Fruit fly (Drosophila melanogaster) whole organism, wandering third instar larva: ENCODE data around the gene CG3386.

Experiments
- Abd-B ChIP-seq: fragments of >200 bp; optimal IDR thresholded peaks from 2 replicates; lab custom pipeline; 2017; ENCODE audit warnings: missing biosample characterization, missing genetic modification characterization
- CG32264 ChIP-seq: fragments of 200-800 bp; sonication (Bioruptor generic); optimal IDR thresholded peaks from 2 replicates; lab custom pipeline; 2016; ENCODE audit warnings: missing biosample characterization, missing genetic modification characterization
- CrebA ChIP-seq: fragments of 200-800 bp; sonication (Bioruptor generic); optimal IDR thresholded peaks from 2 replicates; lab custom pipeline; 2016; ENCODE audit warnings: missing biosample characterization, mild to moderate bottlenecking, missing genetic modification characterization, borderline replicate concordance
- Dfd ChIP-seq: fragments of >200 bp; optimal IDR thresholded peaks from 2 replicates; lab custom pipeline; 2017; ENCODE audit warnings: missing biosample characterization, missing genetic modification characterization
- Dif ChIP-seq: fragments of 200-275, 200-300 bp; sonication (Bioruptor generic); optimal IDR thresholded peaks from 2 replicates; lab custom pipeline; 2018; ENCODE audit warnings: missing biosample characterization, missing genetic modification characterization; ENCODE audit not compliant: partially characterized antibody
- GATAd ChIP-seq: sonication (Bioruptor generic); optimal IDR thresholded peaks from 2 replicates; lab custom pipeline; 2016; ENCODE audit warnings: missing biosample characterization, missing genetic modification characterization
- HLH106 ChIP-seq: fragments of 200-800 bp; optimal IDR thresholded peaks from 3 replicates; lab custom pipeline; 2019; ENCODE audit warnings: missing biosample characterization, mild to moderate bottlenecking, missing genetic modification characterization, moderate library complexity
- Hnf4 ChIP-seq: fragments of 200-800 bp; sonication (Bioruptor generic); optimal IDR thresholded peaks from 2 replicates; lab custom pipeline; 2016; ENCODE audit warnings: missing biosample characterization, mild to moderate bottlenecking, missing genetic modification characterization
- Hr78 ChIP-seq: fragments of >200 bp; optimal IDR thresholded peaks from 2 replicates; lab custom pipeline; 2017; ENCODE audit warnings: missing biosample characterization, missing genetic modification characterization
- Jra ChIP-seq: sonication (Bioruptor generic); optimal IDR thresholded peaks from 2 replicates; lab custom pipeline; 2016; ENCODE audit warnings: missing biosample characterization, missing genetic modification characterization
- Mio ChIP-seq: sonication (Bioruptor generic); optimal IDR thresholded peaks from 2 replicates; lab custom pipeline; 2016; ENCODE audit warnings: missing biosample characterization, missing genetic modification characterization
- Myc ChIP-seq: fragments of >200 bp; optimal IDR thresholded peaks from 2 replicates; lab custom pipeline; 2017
- N ChIP-seq: fragments of >200 bp; optimal IDR thresholded peaks from 2 replicates; lab custom pipeline; 2018; ENCODE audit warnings: missing biosample characterization, missing external identifiers, missing genetic modification characterization
- OdsH ChIP-seq: fragments of 200-800 bp; sonication (Bioruptor generic); optimal IDR thresholded peaks from 2 replicates; lab custom pipeline; 2016; ENCODE audit warnings: missing biosample characterization, mild to moderate bottlenecking, missing genetic modification characterization
- Rel ChIP-seq, 2 experiments: fragments of 200-800 bp; sonication (Bioruptor generic) in 1 of 2; optimal IDR thresholded peaks; 2 replicates in 1 of 2; 3 replicates in 1 of 2; lab custom pipeline; 2016 to 2019; ENCODE audit warnings: mild to moderate bottlenecking in 2 of 2, missing biosample characterization in 2 of 2, missing genetic modification characterization in 2 of 2, moderate library complexity in 1 of 2
- Sp1 ChIP-seq: fragments of 200-800 bp; sonication (Bioruptor generic); optimal IDR thresholded peaks from 3 replicates; lab custom pipeline; 2019; ENCODE audit warnings: missing biosample characterization, mild to moderate bottlenecking, missing genetic modification characterization, moderate library complexity
- Vsx2 ChIP-seq: fragments of 200-300, 225-300 bp; sonication (Bioruptor generic); optimal IDR thresholded peaks from 2 replicates; lab custom pipeline; 2018; ENCODE audit warnings: missing biosample characterization, missing genetic modification characterization; ENCODE audit not compliant: partially characterized antibody
- br ChIP-seq: fragments of 200-800 bp; sonication (Bioruptor generic); optimal IDR thresholded peaks from 2 replicates; lab custom pipeline; 2016; ENCODE audit warnings: missing biosample characterization, missing genetic modification characterization
- brk ChIP-seq: fragments of 200-800 bp; sonication (Bioruptor generic); optimal IDR thresholded peaks from 2 replicates; lab custom pipeline; 2016; ENCODE audit warnings: missing biosample characterization, mild to moderate bottlenecking, missing genetic modification characterization
- dl ChIP-seq, 2 experiments: fragments of 175-275, 200-275 bp in 1 of 2; fragments of 200-275 bp in 1 of 2; sonication (Bioruptor generic); optimal IDR thresholded peaks; lab custom pipeline; 2018; ENCODE audit warnings: mild to moderate bottlenecking in 2 of 2, missing biosample characterization in 2 of 2, missing genetic modification characterization in 2 of 2, moderate library complexity in 2 of 2; ENCODE audit not compliant: partially characterized antibody in 2 of 2, insufficient read depth in 1 of 2
- dsf ChIP-seq: sonication (Bioruptor generic); optimal IDR thresholded peaks from 2 replicates; lab custom pipeline; 2016; ENCODE audit warnings: missing biosample characterization, missing genetic modification characterization, borderline replicate concordance
- foxo ChIP-seq, 2 experiments: fragments of 200-800 bp; sonication (Bioruptor generic); optimal IDR thresholded peaks; 2 replicates in 1 of 2; 3 replicates in 1 of 2; lab custom pipeline; 2016 to 2017; ENCODE audit warnings: missing biosample characterization in 2 of 2, missing genetic modification characterization in 2 of 2
- fru ChIP-seq: fragments of 200-800 bp; sonication (Bioruptor generic); optimal IDR thresholded peaks from 3 replicates; lab custom pipeline; 2016; ENCODE audit warnings: missing biosample characterization, mild to moderate bottlenecking, missing genetic modification characterization
- h ChIP-seq: fragments of 200-800 bp; sonication (Bioruptor generic); optimal IDR thresholded peaks from 3 replicates; lab custom pipeline; 2016; ENCODE audit warnings: missing biosample characterization, mild to moderate bottlenecking, missing genetic modification characterization
- jim ChIP-seq: fragments of 175-275, 200-325 bp; sonication (Bioruptor generic); optimal IDR thresholded peaks from 2 replicates; lab custom pipeline; 2016; ENCODE audit warnings: missing biosample characterization, mild to moderate bottlenecking, missing genetic modification characterization
- lola ChIP-seq: fragments of >200 bp; optimal IDR thresholded peaks from 2 replicates; lab custom pipeline; 2017; ENCODE audit warnings: missing biosample characterization, missing genetic modification characterization
- pan ChIP-seq: fragments of >200 bp; optimal IDR thresholded peaks from 2 replicates; lab custom pipeline; 2017
- rgr ChIP-seq: fragments of 200-800 bp; sonication (Bioruptor generic); optimal IDR thresholded peaks from 3 replicates; lab custom pipeline; 2016; ENCODE audit warnings: missing biosample characterization, mild to moderate bottlenecking, missing genetic modification characterization
- sage ChIP-seq: fragments of 200-800 bp; sonication (Bioruptor generic); optimal IDR thresholded peaks from 2 replicates; lab custom pipeline; 2016; ENCODE audit warnings: missing biosample characterization, mild to moderate bottlenecking, missing genetic modification characterization
- sv ChIP-seq: fragments of 200-800 bp; sonication (Bioruptor generic); optimal IDR thresholded peaks from 3 replicates; lab custom pipeline; 2016; ENCODE audit warnings: missing biosample characterization, missing genetic modification characterization
- woc ChIP-seq: sonication (Bioruptor generic); optimal IDR thresholded peaks from 2 replicates; lab custom pipeline; 2016; ENCODE audit warnings: missing biosample characterization, mild to moderate bottlenecking, missing genetic modification characterization

CG3386 gene

DNA sequence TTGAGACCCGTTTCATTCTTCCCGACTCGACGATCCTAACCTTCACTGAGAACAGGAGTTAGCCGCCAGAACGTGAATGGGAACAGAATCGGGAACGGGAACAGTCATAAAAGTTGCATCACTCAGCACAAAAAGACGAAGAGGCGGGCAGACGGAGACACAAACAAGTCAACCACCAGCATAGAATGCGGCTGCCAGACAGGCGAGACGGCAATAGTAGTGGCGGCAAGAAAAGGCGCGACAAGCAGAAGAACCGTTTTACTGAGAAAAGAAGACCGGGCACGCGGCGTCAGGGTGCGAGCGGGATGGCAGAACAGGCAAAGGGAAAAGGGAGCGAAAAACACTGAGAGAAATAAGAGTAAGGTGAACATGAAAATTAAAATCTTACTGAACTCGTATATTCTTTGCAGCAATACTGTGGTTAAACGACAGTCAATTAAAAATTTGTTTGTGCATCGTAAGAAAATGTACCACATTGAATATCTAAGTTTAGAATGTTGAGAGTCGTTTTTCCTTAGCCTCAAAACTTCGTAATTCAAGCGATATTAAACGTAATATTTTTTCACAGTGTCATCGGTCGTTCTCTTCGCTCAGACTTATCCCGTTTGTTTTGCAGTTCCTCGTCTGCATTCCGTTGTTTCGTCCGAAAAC is 41.8 kb downstream of the CG3386 start (continued):
- TF ChIP-seq rgr (GFP tag; lab: Kevin White, UChicago) (peak; percentile 91), Abd-B (GFP tag; lab: Kevin White, UChicago) (no peak), Hnf4 (GFP tag; lab: Kevin White, UChicago) (peak; percentile 85), HLH106 (tag; lab: Kevin White, UChicago) (peak; percentile 91), fru (GFP tag; lab: Kevin White, UChicago) (peak; percentile 95), dl (GFP tag; optimal IDR thresholded peaks at IDR 0.05; lab: Kevin White, UChicago; ENCODE audit: insufficient read depth in 1 of 2, partially characterized antibody in 2 of 2) (no peak), sv (GFP tag; lab: Kevin White, UChicago) (peak; percentile 85), Jra (GFP tag; lab: Kevin White, UChicago) (peak; percentile 35), jim (GFP tag; lab: Kevin White, UChicago) (no peak), br (peak; percentile 93)

dm6 chr3L:639460-640103 is 42.7 kb downstream of the CG3386 start:
- TF ChIP-seq sage (GFP tag; lab: Kevin White, UChicago): no peak
- TF ChIP-seq jim (GFP tag; lab: Kevin White, UChicago): no peak
- no peak for TF ChIP-seq OdsH (GFP tag; lab: Kevin White, UChicago)
- no peak for TF ChIP-seq Vsx2 (GFP tag; lab: Kevin White, UChicago)
- no peak for TF ChIP-seq h (GFP tag; lab: Kevin White, UChicago)
- no peak for TF ChIP-seq foxo (GFP tag; optimal IDR thresholded peaks at IDR 0.05; lab: Kevin White, UChicago)
- no peak for TF ChIP-seq Jra (GFP tag; lab: Kevin White, UChicago)
- peak; percentile 31 for TF ChIP-seq Dif
- TF ChIP-seq N: no peak
- no peak for TF ChIP-seq lola (GFP tag; lab: Kevin White, UChicago)
- no peak for TF ChIP-seq dl (GFP tag; optimal IDR thresholded peaks at IDR 0.05; lab: Kevin White, UChicago; ENCODE audit: insufficient read depth in 1 of 2, partially characterized antibody in 2 of 2)
- TF ChIP-seq CrebA: no peak
- peak; percentile 58 for TF ChIP-seq Dfd (GFP tag; lab: Kevin White, UChicago)
- TF ChIP-seq Myc (lab: Kevin White, UChicago): no peak
- TF ChIP-seq Mio (GFP tag; lab: Kevin White, UChicago): no peak
- no peak for TF ChIP-seq Abd-B (GFP tag; lab: Kevin White, UChicago)

- TF ChIP-seq Rel (GFP tag; optimal IDR thresholded peaks at IDR 0.05; lab: Kevin White, UChicago): no peak
- peak; percentile 37 for TF ChIP-seq Rel (tag; optimal IDR thresholded peaks at IDR 0.05; lab: Kevin White, UChicago)
- no peak for TF ChIP-seq GATAd (GFP tag; lab: Kevin White, UChicago)
- peak; percentile 71 for TF ChIP-seq Sp1 (GFP tag; lab: Kevin White, UChicago)
- no peak for TF ChIP-seq dl (GFP tag; optimal IDR thresholded peaks at IDR 0.05; lab: Kevin White, UChicago; ENCODE audit: insufficient read depth in 1 of 2, partially characterized antibody in 2 of 2)
Observed at dm6 chr3L:638757-639353, 43.4 kb downstream of the CG3386 start.

dm6 chr3L:638031-638414 is 44.2 kb downstream of the CG3386 start:
- TF ChIP-seq pan (lab: Kevin White, UChicago): no peak
- TF ChIP-seq Dfd (GFP tag; lab: Kevin White, UChicago): no peak
- no peak for TF ChIP-seq GATAd (GFP tag; lab: Kevin White, UChicago)
- TF ChIP-seq woc (GFP tag; lab: Kevin White, UChicago): no peak
- no peak for TF ChIP-seq Hr78 (GFP tag; lab: Kevin White, UChicago)
- TF ChIP-seq jim (GFP tag; lab: Kevin White, UChicago): no peak
- TF ChIP-seq sv (GFP tag; lab: Kevin White, UChicago): no peak
- TF ChIP-seq Sp1 (GFP tag; lab: Kevin White, UChicago): no peak
- no peak for TF ChIP-seq Hnf4 (GFP tag; lab: Kevin White, UChicago)
- TF ChIP-seq brk (GFP tag; lab: Kevin White, UChicago): no peak
- no peak for TF ChIP-seq CG32264 (GFP tag; lab: Kevin White, UChicago)
- no peak for TF ChIP-seq Abd-B (GFP tag; lab: Kevin White, UChicago)
- TF ChIP-seq N: no peak
- no peak for TF ChIP-seq dsf (GFP tag; lab: Kevin White, UChicago)
